Worm (Caenorhabditis elegans): Measurements from ENCODE around the gene valv-1.

Gene valv-1

DNA sequence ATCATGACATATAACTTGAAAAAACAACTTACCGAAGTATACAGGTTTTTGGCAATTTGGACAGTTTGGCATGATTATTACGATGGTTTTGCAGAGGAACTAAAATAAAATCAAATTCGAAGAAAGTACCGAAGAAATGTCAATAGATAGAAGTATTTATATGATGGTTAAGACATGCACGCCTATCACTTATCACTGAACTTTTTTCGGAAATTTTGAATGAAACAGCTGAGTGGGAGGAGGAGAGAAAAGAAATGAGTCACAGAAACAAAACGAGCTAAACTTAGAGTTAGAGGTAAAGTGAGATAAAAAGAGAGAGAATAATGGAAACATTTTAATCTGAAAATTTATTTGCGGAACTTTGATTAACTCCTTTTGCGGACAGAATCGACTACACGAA, at the start of gene valv-1:
Gene valv-1 (minus strand): TSS at position 101 of the 400 bp plus-strand sequence.
- TF ChIP-seq nhr-11 (tag; optimal IDR thresholded peaks at IDR 0.05), result no peak
- no peak for TF ChIP-seq nhr-76 (tag; optimal IDR thresholded peaks at IDR 0.05)
- TF ChIP-seq lin-15B (tag; optimal IDR thresholded peaks at IDR 0.05), result no peak
- TF ChIP-seq tbx-2 (tag; optimal IDR thresholded peaks at IDR 0.05), result no peak
- TF ChIP-seq fos-1 (tag; optimal IDR thresholded peaks at IDR 0.05), result no peak
- no peak for TF ChIP-seq nhr-28 (tag; optimal IDR thresholded peaks at IDR 0.05)
- no peak for TF ChIP-seq nhr-77 (tag; optimal IDR thresholded peaks at IDR 0.05)
- TF ChIP-seq eor-1 (tag; optimal IDR thresholded peaks at IDR 0.05), result no peak
- TF ChIP-seq R02D3.7 (tag; optimal IDR thresholded peaks at IDR 0.05), result no peak
- TF ChIP-seq snpc-4 (tag; optimal IDR thresholded peaks at IDR 0.05), result no peak
- TF ChIP-seq ceh-16 (tag; optimal IDR thresholded peaks at IDR 0.05), result no peak
- TF ChIP-seq jun-1 (tag; optimal IDR thresholded peaks at IDR 0.05), result no peak
- TF ChIP-seq elt-1 (tag; optimal IDR thresholded peaks at IDR 0.05), result no peak

DNA sequence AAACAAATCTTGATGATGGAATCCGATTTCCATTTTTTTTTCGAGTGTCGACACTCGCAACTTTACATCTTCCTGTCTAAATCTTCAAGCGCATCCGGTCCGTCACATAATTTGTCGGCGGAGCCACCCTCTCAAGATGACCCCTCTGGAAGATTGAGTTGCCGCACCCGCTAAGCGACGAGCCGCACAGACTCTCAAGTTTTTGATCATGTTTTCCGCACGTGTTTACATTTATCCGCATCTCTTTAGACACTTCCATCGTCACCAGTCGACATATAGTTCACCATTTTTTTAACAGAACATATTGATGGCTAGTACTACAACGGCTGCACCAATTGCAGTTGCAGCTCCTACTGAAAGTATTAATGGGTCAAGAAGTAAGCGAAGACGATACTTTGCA, 46.3 kb upstream of the valv-1 start, which contains the start of gene F55G1.1:
Gene F55G1.1 (plus strand): TSS at position 301 of the 400 bp plus-strand sequence.
- TF ChIP-seq jun-1 (tag; optimal IDR thresholded peaks at IDR 0.05) (no peak), egl-5 (tag; optimal IDR thresholded peaks at IDR 0.05) (no peak), ztf-11 (tag; optimal IDR thresholded peaks at IDR 0.05) (no peak), nhr-77 (tag; optimal IDR thresholded peaks at IDR 0.05) (no peak), zag-1 (tag; optimal IDR thresholded peaks at IDR 0.05) (no peak), sea-2 (GFP tag; optimal IDR thresholded peaks at IDR 0.05) (no peak), nhr-11 (tag; optimal IDR thresholded peaks at IDR 0.05) (no peak), elt-3 (tag; optimal IDR thresholded peaks at IDR 0.05) (no peak), nhr-23 (tag; optimal IDR thresholded peaks at IDR 0.05) (no peak), nhr-237 (tag; optimal IDR thresholded peaks at IDR 0.05) (no peak), hmg-11 (tag; optimal IDR thresholded peaks at IDR 0.05) (no peak)

DNA sequence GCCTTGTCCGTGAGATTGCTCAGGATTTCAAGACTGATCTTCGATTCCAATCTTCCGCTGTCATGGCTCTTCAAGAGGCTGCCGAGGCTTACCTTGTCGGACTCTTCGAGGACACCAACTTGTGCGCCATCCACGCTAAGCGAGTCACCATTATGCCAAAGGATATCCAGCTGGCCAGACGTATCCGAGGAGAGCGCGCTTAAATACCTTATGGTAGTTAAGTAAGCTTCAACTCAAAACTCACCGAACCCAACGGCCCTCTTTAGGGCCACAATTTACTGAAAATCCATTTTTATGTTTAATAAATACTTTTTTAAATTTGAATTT, 43.3 kb upstream of the valv-1 start:
- TF ChIP-seq nhr-11 (tag; optimal IDR thresholded peaks at IDR 0.05) (no peak), ZK546.5 (tag; optimal IDR thresholded peaks at IDR 0.05) (no peak), nhr-25 (tag; optimal IDR thresholded peaks at IDR 0.05) (no peak), ztf-4 (tag; optimal IDR thresholded peaks at IDR 0.05) (no peak), nhr-43 (tag; optimal IDR thresholded peaks at IDR 0.05; ENCODE audit: poor library complexity, severe bottlenecking) (no peak), R02D3.7 (tag; optimal IDR thresholded peaks at IDR 0.05) (no peak), ceh-16 (tag; optimal IDR thresholded peaks at IDR 0.05) (no peak), ama-1 (optimal IDR thresholded peaks at IDR 0.05) (no peak), lin-39 (tag; optimal IDR thresholded peaks at IDR 0.05) (no peak), fos-1 (tag; optimal IDR thresholded peaks at IDR 0.05) (no peak)

- TF ChIP-seq ceh-82 (tag; optimal IDR thresholded peaks at IDR 0.05) (no peak), lin-15B (tag; optimal IDR thresholded peaks at IDR 0.05) (peak; percentile 4), unc-62 (GFP tag; optimal IDR thresholded peaks at IDR 0.05) (no peak), fkh-10 (GFP tag; optimal IDR thresholded peaks at IDR 0.05) (no peak), ceh-28 (tag; optimal IDR thresholded peaks at IDR 0.05) (no peak), elt-3 (tag; optimal IDR thresholded peaks at IDR 0.05) (no peak), elt-2 (tag; optimal IDR thresholded peaks at IDR 0.05) (peak; percentile 27), pqm-1 (tag; optimal IDR thresholded peaks at IDR 0.05) (peak; percentile 33), elt-1 (tag; optimal IDR thresholded peaks at IDR 0.05) (no peak), R02D3.7 (tag; optimal IDR thresholded peaks at IDR 0.05) (no peak), pha-4 (tag; optimal IDR thresholded peaks at IDR 0.05) (peak; percentile 43), jun-1 (tag; optimal IDR thresholded peaks at IDR 0.05) (no peak), ama-1 (optimal IDR thresholded peaks at IDR 0.05) (no peak), sea-2 (GFP tag; optimal IDR thresholded peaks at IDR 0.05) (no peak), snpc-4 (tag; optimal IDR thresholded peaks at IDR 0.05) (peak; percentile 6), ztf-4 (tag; optimal IDR thresholded peaks at IDR 0.05) (no peak), nhr-11 (tag; optimal IDR thresholded peaks at IDR 0.05) (no peak), daf-12 (tag; optimal IDR thresholded peaks at IDR 0.05) (no peak), ztf-11 (tag; optimal IDR thresholded peaks at IDR 0.05) (no peak), unc-39 (tag; optimal IDR thresholded peaks at IDR 0.05) (no peak), ceh-9 (tag; optimal IDR thresholded peaks at IDR 0.05) (no peak), nhr-12 (tag; optimal IDR thresholded peaks at IDR 0.05) (no peak), nhr-28 (tag; optimal IDR thresholded peaks at IDR 0.05) (no peak), nhr-237 (tag; optimal IDR thresholded peaks at IDR 0.05) (no peak), hmg-11 (tag; optimal IDR thresholded peaks at IDR 0.05) (no peak), nhr-67 (tag; optimal IDR thresholded peaks at IDR 0.05) (no peak), zag-1 (tag; optimal IDR thresholded peaks at IDR 0.05) (no peak), skn-1 (tag; optimal IDR thresholded peaks at IDR 0.05) (no peak), fos-1 (tag; optimal IDR thresholded peaks at IDR 0.05) (no peak), eor-1 (tag; optimal IDR thresholded peaks at IDR 0.05) (no peak), egl-5 (tag; optimal IDR thresholded peaks at IDR 0.05) (no peak), aly-2 (tag; optimal IDR thresholded peaks at IDR 0.05) (no peak), lsy-12 (tag; optimal IDR thresholded peaks at IDR 0.05) (peak; percentile 6), tbx-2 (tag; optimal IDR thresholded peaks at IDR 0.05) (no peak), nhr-77 (tag; optimal IDR thresholded peaks at IDR 0.05) (no peak), mdl-1 (tag; optimal IDR thresholded peaks at IDR 0.05) (no peak), nhr-76 (tag; optimal IDR thresholded peaks at IDR 0.05) (no peak), nhr-43 (tag; optimal IDR thresholded peaks at IDR 0.05; ENCODE audit: poor library complexity, severe bottlenecking) (peak; percentile 51), lin-39 (tag; optimal IDR thresholded peaks at IDR 0.05) (no peak)
Observed at ce11 chrIV:7487554-7488456, 42.7 kb upstream of the valv-1 start, which contains the start of the genes his-60 and his-59. TSS of gene his-60 (minus strand) at chrIV:7487992. TSS of gene his-59 (plus strand) at chrIV:7488249.
